Fruit fly (Drosophila melanogaster) whole organism, embryonic: Measurements from ENCODE around the gene CG43338.
A peak's percentile ranks its signal among the peaks of the same experiment; 100 is the strongest.

Experiments used
- BEAF-32 ChIP-seq: fragments of 200-800 bp; sonication (Bioruptor generic); optimal IDR thresholded peaks from 3 replicates; lab custom pipeline; 2017; ENCODE audit warnings: missing biosample characterization, missing genetic modification characterization, mild to moderate bottlenecking, moderate library complexity, missing genetic modification reagents
- CG10209 ChIP-seq: fragments of 200-800 bp; sonication (Bioruptor generic); optimal IDR thresholded peaks from 3 replicates; lab custom pipeline; 2017; ENCODE audit warnings: missing biosample characterization, mild to moderate bottlenecking, missing genetic modification characterization, missing genetic modification reagents
- CG10462 ChIP-seq: fragments of 200-800 bp; sonication (Bioruptor generic); optimal IDR thresholded peaks from 2 replicates; lab custom pipeline; 2016; ENCODE audit warnings: missing biosample characterization, missing genetic modification characterization
- CG11695 ChIP-seq: fragments of 200-800 bp; sonication (Bioruptor generic); IDR thresholded peaks from 3 replicates; pipeline ENCODE4 v1.3.6; 2022; ENCODE audit warnings: missing biosample characterization, missing genetic modification characterization
- CG13123 ChIP-seq: fragments of 200-800 bp; sonication (Bioruptor generic); optimal IDR thresholded peaks from 2 replicates; lab custom pipeline; 2016; ENCODE audit warnings: missing biosample characterization, missing genetic modification characterization
- CG14860 ChIP-seq: fragments of 200-800 bp; sonication (Bioruptor generic); IDR thresholded peaks from 3 replicates; pipeline ENCODE4 v1.3.6; 2022; ENCODE audit warnings: missing biosample characterization, missing genetic modification characterization; ENCODE audit not compliant: partially characterized antibody
- CG16815 ChIP-seq: fragments of 200-800 bp; sonication (Bioruptor generic); optimal IDR thresholded peaks from 3 replicates; lab custom pipeline; 2017; ENCODE audit warnings: missing biosample characterization, mild to moderate bottlenecking, missing genetic modification characterization
- CG17612 ChIP-seq: fragments of 200-800 bp; sonication (Bioruptor generic); IDR thresholded peaks from 2 replicates; pipeline ENCODE4 v1.3.6; 2022; ENCODE audit warnings: missing biosample characterization, missing genetic modification characterization
- CG18619 ChIP-seq: fragments of 200-800 bp; sonication (Bioruptor generic); optimal IDR thresholded peaks from 3 replicates; lab custom pipeline; 2017; ENCODE audit warnings: missing biosample characterization, mild to moderate bottlenecking, missing genetic modification characterization
- CG33557 ChIP-seq: fragments of 200-800 bp; sonication (Bioruptor generic); optimal IDR thresholded peaks from 2 replicates; lab custom pipeline; 2019; ENCODE audit warnings: missing biosample characterization, mild to moderate bottlenecking, missing genetic modification characterization, moderate library complexity
- CG7271 ChIP-seq: fragments of 200-800 bp; sonication (Bioruptor generic); optimal IDR thresholded peaks from 2 replicates; lab custom pipeline; 2018; ENCODE audit warnings: missing biosample characterization, mild to moderate bottlenecking, missing genetic modification characterization, moderate library complexity
- CG7357 ChIP-seq: fragments of 200-800 bp; sonication (Bioruptor generic); IDR thresholded peaks from 3 replicates; pipeline ENCODE4 v1.3.6; 2022; ENCODE audit warnings: missing biosample characterization, missing genetic modification characterization
- CG7556 ChIP-seq: fragments of 200-800 bp; sonication (Bioruptor generic); optimal IDR thresholded peaks from 2 replicates; lab custom pipeline; 2017; ENCODE audit warnings: missing biosample characterization, mild to moderate bottlenecking, missing genetic modification characterization
- CG8765 ChIP-seq: fragments of 200-800 bp; sonication (Bioruptor generic); IDR thresholded peaks from 2 replicates; pipeline ENCODE4 v1.3.6; 2022; ENCODE audit warnings: missing biosample characterization, missing genetic modification characterization
- Camta ChIP-seq: fragments of 200-800 bp; sonication (Bioruptor generic); optimal IDR thresholded peaks from 2 replicates; lab custom pipeline; 2016; ENCODE audit warnings: missing biosample characterization, missing genetic modification characterization
- D19B ChIP-seq: fragments of 200-800 bp; sonication (Bioruptor generic); optimal IDR thresholded peaks from 2 replicates; lab custom pipeline; 2017; ENCODE audit warnings: missing biosample characterization, mild to moderate bottlenecking, missing genetic modification characterization
- Dek ChIP-seq: fragments of 200-800 bp; sonication (Bioruptor generic); optimal IDR thresholded peaks from 3 replicates; lab custom pipeline; 2019; ENCODE audit warnings: missing biosample characterization, mild to moderate bottlenecking, missing genetic modification characterization, moderate library complexity
- Doc2 ChIP-seq: fragments of 200-800 bp; sonication (Bioruptor generic); IDR thresholded peaks from 2 replicates; pipeline ENCODE4 v1.3.6; 2022; ENCODE audit warnings: missing biosample characterization, missing genetic modification characterization
- Fer1 ChIP-seq: fragments of 200-800 bp; sonication (Bioruptor generic); optimal IDR thresholded peaks from 2 replicates; lab custom pipeline; 2017; ENCODE audit warnings: missing biosample characterization, mild to moderate bottlenecking, missing genetic modification characterization
- HHEX ChIP-seq: fragments of 200-800 bp; sonication (Bioruptor generic); optimal IDR thresholded peaks from 3 replicates; lab custom pipeline; 2017; ENCODE audit warnings: missing biosample characterization, mild to moderate bottlenecking, missing genetic modification characterization, missing genetic modification reagents
- HLH54F ChIP-seq: fragments of 200-800 bp; sonication (Bioruptor generic); optimal IDR thresholded peaks from 3 replicates; lab custom pipeline; 2016; ENCODE audit warnings: missing biosample characterization, missing genetic modification characterization
- HmgZ ChIP-seq: fragments of 200-800 bp; sonication (Bioruptor generic); optimal IDR thresholded peaks from 2 replicates; lab custom pipeline; 2018; ENCODE audit warnings: missing biosample characterization, mild to moderate bottlenecking, missing genetic modification characterization
- Hsf ChIP-seq: fragments of 200-800 bp; sonication (Bioruptor generic); optimal IDR thresholded peaks from 3 replicates; lab custom pipeline; 2016; ENCODE audit warnings: missing biosample characterization, missing genetic modification characterization
- Mad ChIP-seq: fragments of 200-800 bp; sonication (Bioruptor generic); optimal IDR thresholded peaks from 2 replicates; lab custom pipeline; 2016; ENCODE audit warnings: missing biosample characterization, missing genetic modification characterization
- Myb ChIP-seq: fragments of 200-800 bp; sonication (Bioruptor generic); optimal IDR thresholded peaks from 2 replicates; lab custom pipeline; 2016; ENCODE audit warnings: missing biosample characterization, missing genetic modification characterization
- Nf-YB ChIP-seq: fragments of 200-800 bp; sonication (Bioruptor generic); optimal IDR thresholded peaks from 3 replicates; lab custom pipeline; 2019; ENCODE audit warnings: missing biosample characterization, mild to moderate bottlenecking, missing genetic modification characterization, moderate library complexity
- Opbp ChIP-seq: fragments of 200-800 bp; sonication (Bioruptor generic); IDR thresholded peaks from 3 replicates; pipeline ENCODE4 v1.3.6; 2022; ENCODE audit warnings: missing biosample characterization, missing genetic modification characterization; ENCODE audit not compliant: partially characterized antibody
- Spps ChIP-seq: fragments of 200-800 bp; sonication (Bioruptor generic); optimal IDR thresholded peaks from 2 replicates; lab custom pipeline; 2018; ENCODE audit warnings: missing biosample characterization, mild to moderate bottlenecking, missing genetic modification characterization
- Trl ChIP-seq, 3 experiments: fragments of >200 bp in 2 of 3; fragments of 200-800 bp in 1 of 3; sonication (Bioruptor generic) in 1 of 3; optimal IDR thresholded peaks; 2 replicates in 1 of 3; 3 replicates in 2 of 3; lab custom pipeline; 2016 to 2017; ENCODE audit warnings: missing biosample characterization in 1 of 3, missing genetic modification characterization in 1 of 3
- br ChIP-seq: fragments of >200 bp; optimal IDR thresholded peaks from 2 replicates; lab custom pipeline; 2017
- chif ChIP-seq, 2 experiments: fragments of 200-800 bp; sonication (Bioruptor generic); optimal IDR thresholded peaks; 3 replicates each; lab custom pipeline; 2016; ENCODE audit warnings: missing biosample characterization in 2 of 2, missing genetic modification characterization in 2 of 2
- dmrt11E ChIP-seq: fragments of 200-800 bp; sonication (Bioruptor generic); optimal IDR thresholded peaks from 3 replicates; lab custom pipeline; 2018; ENCODE audit warnings: missing biosample characterization, mild to moderate bottlenecking, missing genetic modification characterization, moderate library complexity
- gcm2 ChIP-seq: fragments of 200-800 bp; sonication (Bioruptor generic); optimal IDR thresholded peaks from 2 replicates; lab custom pipeline; 2016; ENCODE audit warnings: missing biosample characterization, missing genetic modification characterization
- hbn ChIP-seq: fragments of 200-800 bp; sonication (Bioruptor generic); IDR thresholded peaks from 2 replicates; pipeline ENCODE4 v1.3.6; 2022; ENCODE audit warnings: missing biosample characterization, missing genetic modification characterization; ENCODE audit not compliant: partially characterized antibody
- lilli ChIP-seq: fragments of 200-800 bp; sonication (Bioruptor generic); optimal IDR thresholded peaks from 3 replicates; lab custom pipeline; 2016; ENCODE audit warnings: missing biosample characterization, missing genetic modification characterization
- lmd ChIP-seq: fragments of 200-800 bp; sonication (Bioruptor generic); IDR thresholded peaks from 2 replicates; pipeline ENCODE4 v1.3.6; 2022; ENCODE audit warnings: missing biosample characterization, missing genetic modification characterization
- oc ChIP-seq: fragments of 200-800 bp; sonication (Bioruptor generic); optimal IDR thresholded peaks from 2 replicates; lab custom pipeline; 2018; ENCODE audit warnings: missing biosample characterization, mild to moderate bottlenecking, missing genetic modification characterization, moderate library complexity
- odd ChIP-seq: fragments of 200-800 bp; sonication (Bioruptor generic); optimal IDR thresholded peaks from 2 replicates; lab custom pipeline; 2017; ENCODE audit warnings: missing biosample characterization, mild to moderate bottlenecking, missing genetic modification characterization
- p53 ChIP-seq: fragments of 200-800 bp; sonication (Bioruptor generic); optimal IDR thresholded peaks from 2 replicates; lab custom pipeline; 2016; ENCODE audit warnings: missing biosample characterization, missing genetic modification characterization
- pum ChIP-seq: fragments of 200-800 bp; sonication (Bioruptor generic); optimal IDR thresholded peaks from 2 replicates; lab custom pipeline; 2016; ENCODE audit warnings: missing biosample characterization, missing genetic modification characterization
- sc ChIP-seq, 3 experiments: fragments of >200 bp in 2 of 3; fragments of 200-800 bp in 1 of 3; sonication (Bioruptor generic) in 1 of 3; optimal IDR thresholded peaks; 2 replicates in 2 of 3; 3 replicates in 1 of 3; lab custom pipeline; 2017; ENCODE audit warnings: mild to moderate bottlenecking in 1 of 3, missing biosample characterization in 1 of 3, missing genetic modification characterization in 1 of 3, missing genetic modification reagents in 1 of 3
- sima ChIP-seq: fragments of 200-800 bp; sonication (Bioruptor generic); optimal IDR thresholded peaks from 2 replicates; lab custom pipeline; 2016; ENCODE audit warnings: missing biosample characterization, missing genetic modification characterization
- so ChIP-seq: fragments of 200-800 bp; sonication (Bioruptor generic); IDR thresholded peaks from 3 replicates; pipeline ENCODE4 v1.3.6; 2022; ENCODE audit warnings: missing biosample characterization, missing genetic modification characterization
- stwl ChIP-seq: fragments of 200-800 bp; sonication (Bioruptor generic); optimal IDR thresholded peaks from 3 replicates; lab custom pipeline; 2018; ENCODE audit warnings: missing biosample characterization, mild to moderate bottlenecking, missing genetic modification characterization, moderate library complexity
- tap ChIP-seq: fragments of 200-800 bp; optimal IDR thresholded peaks from 3 replicates; lab custom pipeline; 2019; ENCODE audit warnings: missing biosample characterization, mild to moderate bottlenecking, missing genetic modification characterization, moderate library complexity
- tx ChIP-seq: fragments of 200-800 bp; sonication (Bioruptor generic); optimal IDR thresholded peaks from 2 replicates; lab custom pipeline; 2016; ENCODE audit warnings: missing biosample characterization, missing genetic modification characterization
- vnd ChIP-seq: fragments of 200-800 bp; sonication (Bioruptor generic); IDR thresholded peaks from 3 replicates; pipeline ENCODE4 v1.3.6; 2022; ENCODE audit warnings: missing biosample characterization, missing genetic modification characterization; ENCODE audit not compliant: partially characterized antibody
- wdn ChIP-seq: fragments of 200-800 bp; sonication (Bioruptor generic); IDR thresholded peaks from 2 replicates; pipeline ENCODE4 v1.3.6; 2022; ENCODE audit warnings: missing biosample characterization, missing genetic modification characterization
- zf30C ChIP-seq: fragments of 200-800 bp; sonication (Bioruptor generic); optimal IDR thresholded peaks from 3 replicates; lab custom pipeline; 2018; ENCODE audit warnings: missing biosample characterization, mild to moderate bottlenecking, missing genetic modification characterization
- zfh2 ChIP-seq: fragments of 200-800 bp; sonication (Bioruptor generic); optimal IDR thresholded peaks from 2 replicates; lab custom pipeline; 2016; ENCODE audit warnings: missing biosample characterization, missing genetic modification characterization

CG43338 gene

dm6 chr2L:18617003-18617402, 54.0 kb downstream of the CG43338 start, which contains the start of gene MESR3 (continued):
- TF ChIP-seq HHEX (GFP tag; lab: Kevin White, UChicago), result peak; percentile 44
- no peak for TF ChIP-seq Camta
- no peak for TF ChIP-seq chif (GFP tag; optimal IDR thresholded peaks at IDR 0.05; lab: Kevin White, UChicago)
- TF ChIP-seq D19B (GFP tag; lab: Kevin White, UChicago), result peak; percentile 66
- TF ChIP-seq vnd (GFP tag; lab: Robert Waterston, UW), result no peak
- TF ChIP-seq lmd (GFP tag; lab: Robert Waterston, UW), result peak; percentile 54
- TF ChIP-seq CG8765, result 0 out of 2 replicates have a peak, but pooled peaks have one; percentile 15
- peak; percentile 11 for TF ChIP-seq HLH54F (GFP tag; lab: Kevin White, UChicago)
- no peak for TF ChIP-seq br (lab: Kevin White, UChicago)
- peak; percentile 70 for TF ChIP-seq CG18619 (GFP tag; lab: Kevin White, UChicago)
- TF ChIP-seq Fer1 (GFP tag; lab: Kevin White, UChicago), result peak; percentile 85
- TF ChIP-seq so (GFP tag; lab: Robert Waterston, UW), result peak; percentile 68
- no peak for TF ChIP-seq tx (GFP tag; lab: Kevin White, UChicago)
- peak; percentile 55 for TF ChIP-seq lilli
- no peak for TF ChIP-seq sc (optimal IDR thresholded peaks at IDR 0.05; lab: Kevin White, UChicago)
- no peak for TF ChIP-seq sc (GFP tag; optimal IDR thresholded peaks at IDR 0.05; lab: Kevin White, UChicago)
- TF ChIP-seq zfh2, result no peak
- peak; percentile 51 for TF ChIP-seq odd (GFP tag; lab: Kevin White, UChicago)
- no peak for TF ChIP-seq hbn (GFP tag; lab: Robert Waterston, UW)
- TF ChIP-seq Doc2 (GFP tag; lab: Robert Waterston, UW), result no peak
- peak; percentile 78 for TF ChIP-seq tap (tag; lab: Kevin White, UChicago)
- peak; percentile 74 for TF ChIP-seq CG11695 (GFP tag; lab: Robert Waterston, UW)
- TF ChIP-seq CG13123 (GFP tag; lab: Kevin White, UChicago), result peak; percentile 51
- TF ChIP-seq HmgZ (tag; lab: Kevin White, UChicago), result peak; percentile 44
- TF ChIP-seq Hsf (GFP tag; lab: Kevin White, UChicago), result no peak
- no peak for TF ChIP-seq sima (GFP tag; lab: Kevin White, UChicago)
- 0 out of 3 replicates have a peak, but pooled peaks have one; percentile 46 for TF ChIP-seq Opbp
- TF ChIP-seq dmrt11E (tag; lab: Kevin White, UChicago), result peak; percentile 34
- no peak for TF ChIP-seq Trl (optimal IDR thresholded peaks at IDR 0.05; lab: Kevin White, UChicago)
- TF ChIP-seq Trl (GFP tag; optimal IDR thresholded peaks at IDR 0.05; lab: Kevin White, UChicago), result no peak
- TF ChIP-seq CG10462 (GFP tag; lab: Kevin White, UChicago), result peak; percentile 27
- TF ChIP-seq Mad (GFP tag; lab: Kevin White, UChicago), result no peak
- no peak for TF ChIP-seq gcm2 (GFP tag; lab: Kevin White, UChicago)
- no peak for TF ChIP-seq zf30C (GFP tag; lab: Kevin White, UChicago)
- peak; percentile 79 for TF ChIP-seq oc (tag; lab: Kevin White, UChicago)
- TF ChIP-seq CG14860 (GFP tag; lab: Robert Waterston, UW), result no peak
- TF ChIP-seq Spps (tag; lab: Kevin White, UChicago), result peak; percentile 33
- TF ChIP-seq p53 (GFP tag; lab: Kevin White, UChicago), result peak; percentile 7
- TF ChIP-seq CG10209, result peak; percentile 34
- TF ChIP-seq Myb, result no peak
- no peak for TF ChIP-seq wdn
- TF ChIP-seq CG7357 (GFP tag; lab: Robert Waterston, UW), result peak; percentile 54; the same call in 2 of the 3 replicates
- TF ChIP-seq BEAF-32, result no peak
- no peak for TF ChIP-seq pum (GFP tag; lab: Kevin White, UChicago)
- TF ChIP-seq CG17612 (GFP tag; lab: Robert Waterston, UW), result peak; percentile 47; the same call in 1 of the 2 replicates
- TF ChIP-seq CG7271 (tag; lab: Kevin White, UChicago), result peak; percentile 58
- peak; percentile 17 for TF ChIP-seq CG33557 (GFP tag; lab: Kevin White, UChicago)
- peak; percentile 56 for TF ChIP-seq CG7556
- TF ChIP-seq CG16815 (GFP tag; lab: Kevin White, UChicago), result no peak
- peak; percentile 45 for TF ChIP-seq Nf-YB (GFP tag; lab: Kevin White, UChicago)
- TF ChIP-seq stwl (tag; lab: Kevin White, UChicago), result peak; percentile 49
- TF ChIP-seq Dek (tag; lab: Kevin White, UChicago), result peak; percentile 15
